Fruit fly (Drosophila melanogaster): ENCODE results near the gene mld.

DNA sequence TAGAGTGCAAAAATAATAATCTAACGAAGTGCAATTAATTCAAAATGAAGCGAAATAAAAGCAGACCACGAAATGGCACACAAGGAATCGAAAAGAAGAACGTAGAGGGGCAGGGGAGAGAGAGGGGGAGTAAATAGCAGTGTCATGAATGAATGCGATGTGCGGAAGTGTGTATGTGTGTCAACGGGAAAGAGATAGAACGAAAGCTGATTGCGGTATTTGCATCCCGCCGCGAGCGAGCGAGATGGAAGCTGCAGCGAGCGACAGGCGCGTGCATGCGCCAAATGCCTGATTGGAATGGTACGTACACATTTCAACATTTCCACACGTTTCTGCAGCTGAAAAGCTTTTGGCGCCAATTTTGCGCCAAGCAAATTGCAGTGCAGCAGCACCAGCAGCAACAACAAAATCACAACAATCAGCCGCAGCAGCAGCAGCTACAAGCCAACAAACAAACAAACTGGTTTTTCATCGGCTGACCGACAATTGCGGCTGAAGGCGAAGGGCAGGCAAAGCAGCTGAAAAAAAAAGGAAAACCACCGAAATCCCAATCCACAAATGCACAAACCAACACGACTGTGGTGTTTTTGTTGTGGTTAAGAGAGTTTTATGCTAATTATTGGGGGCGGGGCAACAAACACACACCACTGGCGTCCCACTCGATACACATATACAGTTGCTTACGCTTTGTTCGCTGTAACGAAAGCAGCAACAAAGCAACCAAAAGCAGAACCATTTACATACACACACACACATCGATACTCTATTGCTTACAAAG lies 3.4 kb upstream of the mld start:
- TF ChIP-seq dsx (GFP tag; optimal IDR thresholded peaks at IDR 0.05; ENCODE audit: poor library complexity, severe bottlenecking), result peak; percentile 28
- TF ChIP-seq OdsH (GFP tag; optimal IDR thresholded peaks at IDR 0.05), result no peak
- TF ChIP-seq CG15336 (GFP tag; IDR thresholded peaks at IDR 0.05), result no peak
- TF ChIP-seq CG10669 (GFP tag; optimal IDR thresholded peaks at IDR 0.05), result no peak
- TF ChIP-seq net (GFP tag; optimal IDR thresholded peaks at IDR 0.05), result no peak
- no peak for TF ChIP-seq esn (GFP tag; optimal IDR thresholded peaks at IDR 0.05)
- no peak for TF ChIP-seq CG10631 (GFP tag; optimal IDR thresholded peaks at IDR 0.05)
- no peak for TF ChIP-seq fd85E (GFP tag; optimal IDR thresholded peaks at IDR 0.05)
- peak; percentile 38 for TF ChIP-seq CG16779 (tag; optimal IDR thresholded peaks at IDR 0.05)
- TF ChIP-seq achi (GFP tag; optimal IDR thresholded peaks at IDR 0.05), result no peak
- peak; percentile 40 for TF ChIP-seq Eip75B (GFP tag; optimal IDR thresholded peaks at IDR 0.05)
- no peak for TF ChIP-seq CG4318 (GFP tag; optimal IDR thresholded peaks at IDR 0.05)

Data from whole organism, prepupa.